ENCODE assay signal across 3 fruit fly cellular contexts in the genomic region with DNA sequence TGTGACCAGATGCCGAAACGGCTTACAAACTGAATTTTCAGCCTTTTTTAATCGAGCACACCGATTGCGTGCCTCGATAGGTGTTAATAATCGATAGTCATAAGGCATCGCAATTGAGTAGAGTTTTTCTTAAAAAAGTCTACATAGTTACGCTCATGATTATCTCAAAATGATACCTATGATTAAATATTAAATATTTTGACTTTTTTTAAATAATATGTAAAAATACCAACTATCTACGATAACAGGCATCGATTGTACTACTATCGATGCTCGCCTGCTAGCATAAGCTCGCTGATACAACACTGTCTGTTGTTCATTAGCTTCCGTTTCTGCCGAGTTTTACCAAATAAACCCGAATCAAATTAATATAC.
A peak's percentile ranks its signal among the peaks of the same experiment; 100 is the strongest.
TF ChIP-seq lines count a peak whose summit lies in the region.

No protein-coding gene starts in this region.

TF ChIP-seq in whole organism, adult, 20 proteins besides CTCF, POLR2A, EP300 and RAD21 (continued from another document):
- TF ChIP-seq bab1 (GFP tag; optimal IDR thresholded peaks at IDR 0.05; lab: Kevin White, UChicago), result peak; percentile 79
- TF ChIP-seq CG12768 (GFP tag; optimal IDR thresholded peaks at IDR 0.05; lab: Kevin White, UChicago), result no peak

TF ChIP-seq in whole organism, embryonic, 481 proteins besides CTCF, POLR2A, EP300 and RAD21 (continued from another document and continues in another):
- TF ChIP-seq CG8290 (GFP tag; optimal IDR thresholded peaks at IDR 0.05; lab: Kevin White, UChicago), result peak; percentile 92
- peak in 1 of 2 experiments; percentile 73 for TF ChIP-seq CG8290 (tag; optimal IDR thresholded peaks at IDR 0.05; lab: Kevin White, UChicago)
- peak; percentile 72 for TF ChIP-seq mld (GFP tag; IDR thresholded peaks at IDR 0.05; lab: Robert Waterston, UW; ENCODE audit: partially characterized antibody)
- TF ChIP-seq bsh (GFP tag; optimal IDR thresholded peaks at IDR 0.05; lab: Kevin White, UChicago), result peak in 1 of 2 experiments; percentile 21
- no peak for TF ChIP-seq kni (GFP tag; optimal IDR thresholded peaks at IDR 0.05; lab: Kevin White, UChicago)
- peak; percentile 68 for TF ChIP-seq inv (GFP tag; IDR thresholded peaks at IDR 0.05; lab: Robert Waterston, UW; ENCODE audit: partially characterized antibody)
- TF ChIP-seq Lhr (GFP tag; optimal IDR thresholded peaks at IDR 0.05; lab: Kevin White, UChicago), result peak; percentile 46
- peak; percentile 74; the same call in 1 of the 3 replicates for TF ChIP-seq zen2 (GFP tag; IDR thresholded peaks at IDR 0.05; lab: Robert Waterston, UW; ENCODE audit: partially characterized antibody)
- no peak for TF ChIP-seq toy (GFP tag; IDR thresholded peaks at IDR 0.05; lab: Robert Waterston, UW)
- peak; percentile 35; the same call in 1 of the 4 replicates for TF ChIP-seq Gug (GFP tag; IDR thresholded peaks at IDR 0.05; lab: Robert Waterston, UW)
- TF ChIP-seq cad (GFP tag; optimal IDR thresholded peaks at IDR 0.05; lab: Kevin White, UChicago), result no peak
- TF ChIP-seq ato (GFP tag; IDR thresholded peaks at IDR 0.05; lab: Robert Waterston, UW; ENCODE audit: partially characterized antibody), result peak; percentile 76
- no peak for TF ChIP-seq cg (GFP tag; optimal IDR thresholded peaks at IDR 0.05; lab: Kevin White, UChicago)
- peak; percentile 22 for TF ChIP-seq CG17802 (tag; optimal IDR thresholded peaks at IDR 0.05; lab: Kevin White, UChicago)
- peak; percentile 14 for TF ChIP-seq exex (tag; optimal IDR thresholded peaks at IDR 0.05; lab: Kevin White, UChicago)
- TF ChIP-seq CkIIα-i1 (GFP tag; IDR thresholded peaks at IDR 0.05; lab: Robert Waterston, UW), result no peak
- TF ChIP-seq scrt (GFP tag; optimal IDR thresholded peaks at IDR 0.05; lab: Kevin White, UChicago), result peak; percentile 11
- no peak for TF ChIP-seq ro (GFP tag; IDR thresholded peaks at IDR 0.05; lab: Robert Waterston, UW)
- TF ChIP-seq dpn (GFP tag; optimal IDR thresholded peaks at IDR 0.05; lab: Kevin White, UChicago), result peak in 1 of 2 experiments; percentile 24
- peak; percentile 46 for TF ChIP-seq CG10366 (GFP tag; IDR thresholded peaks at IDR 0.05; lab: Robert Waterston, UW)
- peak; percentile 75 for TF ChIP-seq CG9817 (tag; optimal IDR thresholded peaks at IDR 0.05; lab: Kevin White, UChicago)
- no peak for TF ChIP-seq CG15696 (tag; optimal IDR thresholded peaks at IDR 0.05; lab: Kevin White, UChicago)
- TF ChIP-seq CG3281 (GFP tag; optimal IDR thresholded peaks at IDR 0.05; lab: Kevin White, UChicago), result peak; percentile 51
- TF ChIP-seq CG1832 (GFP tag; optimal IDR thresholded peaks at IDR 0.05; lab: Kevin White, UChicago), result no peak
- no peak for TF ChIP-seq CG13624 (GFP tag; optimal IDR thresholded peaks at IDR 0.05; lab: Kevin White, UChicago)
- no peak for TF ChIP-seq D (optimal IDR thresholded peaks at IDR 0.05; lab: Kevin White, UChicago)
- TF ChIP-seq D (GFP tag; optimal IDR thresholded peaks at IDR 0.05; lab: Kevin White, UChicago), result no peak
- TF ChIP-seq bcd (GFP tag; optimal IDR thresholded peaks at IDR 0.05; lab: Kevin White, UChicago), result peak; percentile 64
- peak; percentile 18 for TF ChIP-seq Blimp-1 (GFP tag; optimal IDR thresholded peaks at IDR 0.05; lab: Kevin White, UChicago)
- peak; percentile 41 for TF ChIP-seq CoRest (tag; optimal IDR thresholded peaks at IDR 0.05; lab: Kevin White, UChicago)
- peak; percentile 61; the same call in 2 of the 3 replicates for TF ChIP-seq CG17361 (GFP tag; IDR thresholded peaks at IDR 0.05; lab: Robert Waterston, UW)
- peak; percentile 30 for TF ChIP-seq CG15011 (GFP tag; optimal IDR thresholded peaks at IDR 0.05; lab: Kevin White, UChicago)
- peak; percentile 19 for TF ChIP-seq schlank (tag; optimal IDR thresholded peaks at IDR 0.05; lab: Kevin White, UChicago)
- TF ChIP-seq CG3838 (GFP tag; optimal IDR thresholded peaks at IDR 0.05; lab: Kevin White, UChicago), result peak; percentile 28
- peak; percentile 26 for TF ChIP-seq CG31365 (tag; optimal IDR thresholded peaks at IDR 0.05; lab: Kevin White, UChicago)
- peak; percentile 26 for TF ChIP-seq CG33213 (GFP tag; optimal IDR thresholded peaks at IDR 0.05; lab: Kevin White, UChicago)
- TF ChIP-seq CG15601 (tag; optimal IDR thresholded peaks at IDR 0.05; lab: Kevin White, UChicago), result peak; percentile 26
- no peak for TF ChIP-seq Neu2 (GFP tag; optimal IDR thresholded peaks at IDR 0.05; lab: Kevin White, UChicago; ENCODE audit: borderline replicate concordance)
- peak; percentile 43 for TF ChIP-seq CG6765 (GFP tag; optimal IDR thresholded peaks at IDR 0.05; lab: Kevin White, UChicago)
- peak; percentile 43 for TF ChIP-seq CG12391 (tag; optimal IDR thresholded peaks at IDR 0.05; lab: Kevin White, UChicago)
- no peak for TF ChIP-seq CG7928 (GFP tag; optimal IDR thresholded peaks at IDR 0.05; lab: Kevin White, UChicago)
- peak; percentile 13 for TF ChIP-seq CG13775 (GFP tag; optimal IDR thresholded peaks at IDR 0.05; lab: Kevin White, UChicago)
- TF ChIP-seq vnd (GFP tag; IDR thresholded peaks at IDR 0.05; lab: Robert Waterston, UW; ENCODE audit: partially characterized antibody), result peak; percentile 92
- TF ChIP-seq zfh2 (GFP tag; optimal IDR thresholded peaks at IDR 0.05; lab: Kevin White, UChicago), result peak; percentile 8
- no peak for TF ChIP-seq CG6689 (GFP tag; IDR thresholded peaks at IDR 0.05; lab: Robert Waterston, UW)
- peak; percentile 59 for TF ChIP-seq CG15514 (GFP tag; optimal IDR thresholded peaks at IDR 0.05; lab: Kevin White, UChicago)
- peak; percentile 69 for TF ChIP-seq bbx (GFP tag; IDR thresholded peaks at IDR 0.05; lab: Robert Waterston, UW; ENCODE audit: partially characterized antibody)
- no peak for TF ChIP-seq Lpt (GFP tag; optimal IDR thresholded peaks at IDR 0.05; lab: Kevin White, UChicago)
- TF ChIP-seq fd3F (GFP tag; optimal IDR thresholded peaks at IDR 0.05; lab: Kevin White, UChicago), result peak; percentile 11
- peak; percentile 70; the same call in 1 of the 2 replicates for TF ChIP-seq NFAT (GFP tag; IDR thresholded peaks at IDR 0.05; lab: Robert Waterston, UW)
- TF ChIP-seq al (GFP tag; IDR thresholded peaks at IDR 0.05; lab: Robert Waterston, UW), result 0 out of 2 replicates have a peak, but pooled peaks have one; percentile 27
- peak; percentile 38 for TF ChIP-seq CG10274 (GFP tag; optimal IDR thresholded peaks at IDR 0.05; lab: Kevin White, UChicago)
- TF ChIP-seq CHES-1-like (GFP tag; optimal IDR thresholded peaks at IDR 0.05; lab: Kevin White, UChicago), result no peak
- peak; percentile 77 for TF ChIP-seq CG32532 (GFP tag; IDR thresholded peaks at IDR 0.05; lab: Robert Waterston, UW)
- TF ChIP-seq zen (tag; optimal IDR thresholded peaks at IDR 0.05; lab: Kevin White, UChicago), result peak; percentile 47
- TF ChIP-seq CG1603 (tag; optimal IDR thresholded peaks at IDR 0.05; lab: Kevin White, UChicago), result peak; percentile 42
- TF ChIP-seq CG17912 (GFP tag; optimal IDR thresholded peaks at IDR 0.05; lab: Kevin White, UChicago), result peak; percentile 84
- TF ChIP-seq CG10209 (GFP tag; optimal IDR thresholded peaks at IDR 0.05; lab: Kevin White, UChicago), result peak; percentile 21
- TF ChIP-seq lmd (GFP tag; IDR thresholded peaks at IDR 0.05; lab: Robert Waterston, UW), result peak; percentile 55; the same call in 1 of the 2 replicates

TF ChIP-seq in whole organism, prepupa, 60 proteins besides CTCF, POLR2A, EP300 and RAD21 (continued from another document):
- TF ChIP-seq lz (GFP tag; optimal IDR thresholded peaks at IDR 0.05; lab: Kevin White, UChicago), result peak; percentile 17
- TF ChIP-seq Hr38 (GFP tag; optimal IDR thresholded peaks at IDR 0.05; lab: Kevin White, UChicago), result no peak
- TF ChIP-seq CG10669 (GFP tag; optimal IDR thresholded peaks at IDR 0.05; lab: Kevin White, UChicago), result no peak
- peak; percentile 20 for TF ChIP-seq Eip93F (GFP tag; optimal IDR thresholded peaks at IDR 0.05; lab: Kevin White, UChicago)
- TF ChIP-seq Hr4 (GFP tag; optimal IDR thresholded peaks at IDR 0.05; lab: Kevin White, UChicago), result no peak
